Fruit fly (Drosophila melanogaster) whole organism, embryonic: ENCODE results near the gene CG4278.

Experiments
- ATbp ChIP-seq: fragments of 200-800 bp; sonication (Bioruptor generic); optimal IDR thresholded peaks from 2 replicates; lab custom pipeline; 2017; ENCODE audit warnings: missing biosample characterization, mild to moderate bottlenecking, missing genetic modification characterization, missing genetic modification reagents
- Blimp-1 ChIP-seq: fragments of 200-800 bp; sonication (Bioruptor generic); optimal IDR thresholded peaks from 3 replicates; lab custom pipeline; 2018; ENCODE audit warnings: missing biosample characterization, missing genetic modification characterization, mild to moderate bottlenecking, moderate library complexity, missing genetic modification reagents
- CG10147 ChIP-seq: fragments of 200-800 bp; sonication (Bioruptor generic); optimal IDR thresholded peaks from 2 replicates; lab custom pipeline; 2019; ENCODE audit warnings: missing biosample characterization, mild to moderate bottlenecking, missing genetic modification characterization, moderate library complexity
- CG10267 ChIP-seq: fragments of 200-800 bp; sonication (Bioruptor generic); optimal IDR thresholded peaks from 2 replicates; lab custom pipeline; 2018; ENCODE audit warnings: missing biosample characterization, mild to moderate bottlenecking, missing genetic modification characterization, moderate library complexity
- CG10462 ChIP-seq: fragments of 200-800 bp; sonication (Bioruptor generic); optimal IDR thresholded peaks from 2 replicates; lab custom pipeline; 2016; ENCODE audit warnings: missing biosample characterization, missing genetic modification characterization
- CG11085 ChIP-seq: fragments of 200-800 bp; sonication (Bioruptor generic); IDR thresholded peaks from 2 replicates; pipeline ENCODE4 v1.3.6; 2022; ENCODE audit warnings: missing biosample characterization, missing genetic modification characterization
- CG11723 ChIP-seq: fragments of 200-800 bp; sonication (Bioruptor generic); optimal IDR thresholded peaks from 2 replicates; lab custom pipeline; 2017; ENCODE audit warnings: missing biosample characterization, mild to moderate bottlenecking, missing genetic modification characterization
- CG12236 ChIP-seq: fragments of 200-800 bp; sonication (Bioruptor generic); optimal IDR thresholded peaks from 2 replicates; lab custom pipeline; 2016; ENCODE audit warnings: missing biosample characterization, missing genetic modification characterization
- CG12659 ChIP-seq: fragments of 200-800 bp; sonication (Bioruptor generic); optimal IDR thresholded peaks from 3 replicates; lab custom pipeline; 2017; ENCODE audit warnings: mild to moderate bottlenecking, missing biosample characterization, missing genetic modification reagents, missing genetic modification characterization
- CG13296 ChIP-seq: fragments of 200-800 bp; sonication (Bioruptor generic); optimal IDR thresholded peaks from 3 replicates; lab custom pipeline; 2018; ENCODE audit warnings: missing biosample characterization, mild to moderate bottlenecking, missing genetic modification characterization
- CG1529 ChIP-seq: fragments of 200-800 bp; sonication (Bioruptor generic); optimal IDR thresholded peaks from 3 replicates; lab custom pipeline; 2018; ENCODE audit warnings: missing biosample characterization, missing genetic modification characterization
- CG15479 ChIP-seq: fragments of 200-800 bp; sonication (Bioruptor generic); optimal IDR thresholded peaks from 3 replicates; lab custom pipeline; 2019; ENCODE audit warnings: missing biosample characterization, mild to moderate bottlenecking, missing genetic modification characterization, moderate library complexity
- CG17829 ChIP-seq: fragments of 200-800 bp; optimal IDR thresholded peaks from 2 replicates; lab custom pipeline; 2019; ENCODE audit warnings: missing biosample characterization, mild to moderate bottlenecking, missing genetic modification characterization, moderate library complexity
- CG2202 ChIP-seq: fragments of 200-800 bp; sonication (Bioruptor generic); optimal IDR thresholded peaks from 2 replicates; lab custom pipeline; 2018; ENCODE audit warnings: missing biosample characterization, mild to moderate bottlenecking, missing genetic modification characterization
- CG2678 ChIP-seq: fragments of 200-800 bp; sonication (Bioruptor generic); optimal IDR thresholded peaks from 3 replicates; lab custom pipeline; 2019; ENCODE audit warnings: missing biosample characterization, mild to moderate bottlenecking, missing genetic modification characterization, moderate library complexity
- CG4328 ChIP-seq: fragments of 200-800 bp; sonication (Bioruptor generic); optimal IDR thresholded peaks from 3 replicates; lab custom pipeline; 2017; ENCODE audit warnings: missing biosample characterization, missing genetic modification reagents, missing genetic modification characterization
- CG4854 ChIP-seq: fragments of 200-800 bp; sonication (Bioruptor generic); optimal IDR thresholded peaks from 2 replicates; lab custom pipeline; 2016; ENCODE audit warnings: missing biosample characterization, missing genetic modification characterization, inconsistent platforms
- CG5245 ChIP-seq: fragments of 200-800 bp; sonication (Bioruptor generic); optimal IDR thresholded peaks from 3 replicates; lab custom pipeline; 2016; ENCODE audit warnings: missing biosample characterization, missing genetic modification characterization
- CG6689 ChIP-seq: fragments of 200-800 bp; sonication (Bioruptor generic); IDR thresholded peaks from 2 replicates; pipeline ENCODE4 v1.3.6; 2022; ENCODE audit warnings: missing biosample characterization, missing genetic modification characterization
- CG7928 ChIP-seq: fragments of 200-800 bp; sonication (Bioruptor generic); optimal IDR thresholded peaks from 2 replicates; lab custom pipeline; 2017; ENCODE audit warnings: missing biosample characterization, mild to moderate bottlenecking, missing genetic modification characterization
- CHES-1-like ChIP-seq: fragments of 200-800 bp; sonication (Bioruptor generic); optimal IDR thresholded peaks from 2 replicates; lab custom pipeline; 2016; ENCODE audit warnings: missing biosample characterization, missing genetic modification characterization
- Hmx ChIP-seq: fragments of 200-800 bp; sonication (Bioruptor generic); optimal IDR thresholded peaks from 2 replicates; lab custom pipeline; 2016; ENCODE audit warnings: missing biosample characterization, missing genetic modification characterization
- Sin3A ChIP-seq: fragments of >200 bp; optimal IDR thresholded peaks from 2 replicates; lab custom pipeline; 2018
- ase ChIP-seq: fragments of 200-800 bp; sonication (Bioruptor generic); IDR thresholded peaks from 3 replicates; pipeline ENCODE4 v1.3.6; 2022; ENCODE audit warnings: missing biosample characterization, missing genetic modification characterization
- bsh ChIP-seq, 2 experiments: fragments of 200-800 bp; sonication (Bioruptor generic); optimal IDR thresholded peaks; 2 replicates each; lab custom pipeline; 2017 to 2018; ENCODE audit warnings: mild to moderate bottlenecking in 2 of 2, missing biosample characterization in 2 of 2, missing genetic modification characterization in 2 of 2, moderate library complexity in 1 of 2
- chinmo ChIP-seq: fragments of 200-800 bp; sonication (Bioruptor generic); IDR thresholded peaks from 4 replicates; pipeline ENCODE4 v1.3.6; 2022; ENCODE audit warnings: missing biosample characterization, missing genetic modification characterization; ENCODE audit not compliant: partially characterized antibody
- crol ChIP-seq: fragments of 200-800 bp; sonication (Bioruptor generic); IDR thresholded peaks from 2 replicates; pipeline ENCODE4 v1.3.6; 2022; ENCODE audit warnings: missing biosample characterization, missing genetic modification characterization
- da ChIP-seq: fragments of 200-800 bp; sonication (Bioruptor generic); optimal IDR thresholded peaks from 2 replicates; lab custom pipeline; 2016; ENCODE audit warnings: missing biosample characterization, missing genetic modification characterization
- disco-r ChIP-seq: fragments of 200-800 bp; sonication (Bioruptor generic); optimal IDR thresholded peaks from 2 replicates; lab custom pipeline; 2016; ENCODE audit warnings: missing biosample characterization, missing genetic modification characterization
- emc ChIP-seq: fragments of 200-800 bp; sonication (Bioruptor generic); optimal IDR thresholded peaks from 2 replicates; lab custom pipeline; 2016; ENCODE audit warnings: missing biosample characterization, missing genetic modification characterization
- en ChIP-seq: fragments of 200-800 bp; sonication (Bioruptor generic); optimal IDR thresholded peaks from 2 replicates; lab custom pipeline; 2016; ENCODE audit warnings: missing biosample characterization, missing genetic modification characterization
- exex ChIP-seq: fragments of 200-800 bp; sonication (Bioruptor generic); optimal IDR thresholded peaks from 4 replicates; lab custom pipeline; 2018; ENCODE audit warnings: missing biosample characterization, mild to moderate bottlenecking, missing genetic modification characterization, moderate library complexity
- gem ChIP-seq: fragments of 200-800 bp; sonication (Bioruptor generic); optimal IDR thresholded peaks from 2 replicates; lab custom pipeline; 2019; ENCODE audit warnings: missing biosample characterization, mild to moderate bottlenecking, missing genetic modification characterization, moderate library complexity
- hbn ChIP-seq: fragments of 200-800 bp; sonication (Bioruptor generic); IDR thresholded peaks from 2 replicates; pipeline ENCODE4 v1.3.6; 2022; ENCODE audit warnings: missing biosample characterization, missing genetic modification characterization; ENCODE audit not compliant: partially characterized antibody
- her ChIP-seq: fragments of 200-800 bp; sonication (Bioruptor generic); optimal IDR thresholded peaks from 2 replicates; lab custom pipeline; 2016; ENCODE audit warnings: missing biosample characterization, missing genetic modification characterization
- jumu ChIP-seq: fragments of 200-800 bp; sonication (Bioruptor generic); optimal IDR thresholded peaks from 3 replicates; lab custom pipeline; 2016; ENCODE audit warnings: missing biosample characterization, missing genetic modification characterization
- knrl ChIP-seq: fragments of 200-800 bp; sonication (Bioruptor generic); IDR thresholded peaks from 3 replicates; pipeline ENCODE4 v1.3.6; 2022; ENCODE audit warnings: missing biosample characterization, missing genetic modification characterization; ENCODE audit not compliant: partially characterized antibody
- sens-2 ChIP-seq: fragments of 200-800 bp; sonication (Bioruptor generic); IDR thresholded peaks from 2 replicates; pipeline ENCODE4 v1.3.6; 2022; ENCODE audit warnings: missing biosample characterization, missing genetic modification characterization
- seq ChIP-seq: fragments of 200-800 bp; sonication (Bioruptor generic); IDR thresholded peaks from 2 replicates; pipeline ENCODE4 v1.3.6; 2022; ENCODE audit warnings: missing biosample characterization, missing genetic modification characterization
- tgo ChIP-seq: fragments of 200-800 bp; sonication (Bioruptor generic); IDR thresholded peaks from 3 replicates; pipeline ENCODE4 v1.3.6; 2022; ENCODE audit warnings: missing biosample characterization, missing genetic modification characterization
- unpg ChIP-seq: fragments of 200-800 bp; sonication (Bioruptor generic); optimal IDR thresholded peaks from 3 replicates; lab custom pipeline; 2018; ENCODE audit warnings: missing biosample characterization, mild to moderate bottlenecking, missing genetic modification characterization, moderate library complexity
- zen ChIP-seq: fragments of 200-800 bp; sonication (Bioruptor generic); optimal IDR thresholded peaks from 3 replicates; lab custom pipeline; 2018; ENCODE audit warnings: missing biosample characterization, mild to moderate bottlenecking, missing genetic modification characterization, moderate library complexity

The CG4278 gene

DNA sequence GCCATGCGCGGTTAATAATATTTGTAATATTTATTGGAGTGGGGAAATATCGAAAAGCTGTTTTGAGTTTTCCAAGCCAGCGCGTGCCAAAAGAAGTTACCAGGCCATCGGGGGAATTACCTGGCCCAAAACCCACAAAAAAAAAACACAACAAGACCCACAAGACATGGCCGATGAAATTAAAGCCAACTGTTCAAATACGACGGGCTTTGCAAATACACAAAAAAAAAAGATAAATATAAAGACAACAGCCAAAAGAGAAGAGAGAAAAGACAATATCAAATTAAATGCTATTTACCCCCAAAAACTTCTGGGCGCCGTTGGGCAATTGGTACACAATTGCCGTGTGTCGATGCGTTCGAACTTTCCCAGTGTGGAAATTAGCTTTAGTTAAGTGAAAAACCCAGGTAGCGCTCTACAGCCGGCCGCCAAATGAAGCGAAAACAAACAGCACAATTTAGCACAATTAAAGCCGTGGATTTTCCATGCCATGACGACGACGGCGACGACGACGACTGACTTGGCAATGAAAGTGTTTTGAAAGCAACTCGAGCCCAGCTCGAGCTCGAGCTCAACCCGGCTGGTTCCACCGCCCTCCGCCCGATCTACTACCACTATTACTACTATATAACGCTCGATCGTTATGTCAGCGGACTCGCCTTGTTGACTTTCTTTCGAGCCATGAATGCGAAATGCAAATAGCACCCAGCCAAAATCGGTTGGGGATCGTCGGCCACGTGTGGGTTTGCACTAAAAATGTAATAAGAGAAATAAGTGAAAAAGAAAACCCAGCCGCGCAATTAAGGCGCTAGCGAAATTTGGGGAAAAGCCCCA, 8.9 kb upstream of the CG4278 start (continued):
- TF ChIP-seq da (GFP tag; lab: Kevin White, UChicago), result peak; percentile 17
- TF ChIP-seq ATbp (GFP tag; lab: Kevin White, UChicago), result peak; percentile 91
- no peak for TF ChIP-seq crol
- TF ChIP-seq CG2202, result no peak
- TF ChIP-seq CG10267 (tag; lab: Kevin White, UChicago), result no peak
- no peak for TF ChIP-seq chinmo (GFP tag; lab: Robert Waterston, UW)
- TF ChIP-seq en (GFP tag; lab: Kevin White, UChicago), result peak; percentile 34
- peak; percentile 51 for TF ChIP-seq CG12659 (GFP tag; lab: Kevin White, UChicago)
- TF ChIP-seq CG6689 (GFP tag; lab: Robert Waterston, UW), result 0 out of 2 replicates have a peak, but pooled peaks have one; percentile 12
- TF ChIP-seq exex (tag; lab: Kevin White, UChicago), result no peak
- no peak for TF ChIP-seq CG15479 (GFP tag; lab: Kevin White, UChicago)
- no peak for TF ChIP-seq emc (GFP tag; lab: Kevin White, UChicago)
- no peak for TF ChIP-seq hbn
- no peak for TF ChIP-seq CG11085 (GFP tag; lab: Robert Waterston, UW)
- no peak for TF ChIP-seq CG11723 (GFP tag; lab: Kevin White, UChicago)
- TF ChIP-seq CG5245 (GFP tag; lab: Kevin White, UChicago), result no peak
- no peak for TF ChIP-seq ase (GFP tag; lab: Robert Waterston, UW)
- TF ChIP-seq unpg, result peak; percentile 50
- peak; percentile 40 for TF ChIP-seq CG4328
- TF ChIP-seq zen (tag; lab: Kevin White, UChicago), result no peak
- no peak for TF ChIP-seq knrl (GFP tag; lab: Robert Waterston, UW)
- TF ChIP-seq Hmx, result no peak
- no peak for TF ChIP-seq Sin3A (lab: Kevin White, UChicago)
- TF ChIP-seq gem (tag; lab: Kevin White, UChicago), result peak; percentile 53
- peak; percentile 41 for TF ChIP-seq CG10147 (GFP tag; lab: Kevin White, UChicago)
- no peak for TF ChIP-seq tgo
- peak; percentile 34 for TF ChIP-seq her (GFP tag; lab: Kevin White, UChicago)
- no peak for TF ChIP-seq CG17829 (tag; lab: Kevin White, UChicago)
- peak in 1 of 2 experiments; percentile 52 for TF ChIP-seq bsh (GFP tag; optimal IDR thresholded peaks at IDR 0.05; lab: Kevin White, UChicago)
- peak; percentile 66 for TF ChIP-seq CG13296 (GFP tag; lab: Kevin White, UChicago)
- TF ChIP-seq CG12236, result peak; percentile 3
- TF ChIP-seq CG7928 (GFP tag; lab: Kevin White, UChicago), result no peak
- TF ChIP-seq CG4854 (GFP tag; lab: Kevin White, UChicago), result no peak
- TF ChIP-seq Blimp-1, result no peak
- no peak for TF ChIP-seq jumu
- no peak for TF ChIP-seq sens-2 (GFP tag; lab: Robert Waterston, UW)
- TF ChIP-seq CG2678 (tag; lab: Kevin White, UChicago), result peak; percentile 64
- peak; percentile 41 for TF ChIP-seq CG1529
- peak; percentile 11 for TF ChIP-seq CHES-1-like (GFP tag; lab: Kevin White, UChicago)
- peak; percentile 56; the same call in 1 of the 2 replicates for TF ChIP-seq seq (GFP tag; lab: Robert Waterston, UW)
- TF ChIP-seq CG10462 (GFP tag; lab: Kevin White, UChicago), result no peak
- TF ChIP-seq disco-r (GFP tag; lab: Kevin White, UChicago), result no peak
